Worm (Caenorhabditis elegans): ENCODE data around the gene ZK418.13.

ZK418.13 gene

DNA sequence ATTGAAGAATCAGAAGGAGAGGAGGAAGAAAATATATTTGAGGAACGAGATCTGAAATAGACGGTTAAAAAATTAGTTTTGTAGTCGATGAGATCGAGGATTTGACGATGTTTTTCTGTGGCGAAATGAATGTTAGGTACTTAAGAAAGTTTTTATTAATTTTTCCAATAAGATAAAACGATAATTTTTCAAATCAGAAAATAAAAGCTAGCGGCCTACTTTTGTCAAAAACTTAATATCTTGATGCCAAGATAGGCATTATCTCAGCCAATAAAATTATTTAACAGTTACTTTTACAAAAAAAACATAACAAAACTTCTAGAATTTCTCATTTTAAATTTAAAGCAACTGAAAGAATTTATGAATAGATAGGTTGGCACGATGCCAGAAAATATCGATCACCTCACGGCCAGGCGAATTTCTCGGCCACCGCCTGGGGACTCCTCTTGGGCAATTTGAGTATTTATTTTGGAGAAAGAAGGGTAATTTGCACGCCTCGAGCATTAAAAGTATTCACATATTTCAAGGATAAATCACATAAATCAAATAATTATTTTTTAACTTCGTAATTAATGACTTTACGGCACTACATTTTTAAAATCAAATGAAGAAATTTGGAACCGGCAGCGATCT lies 11.5 kb upstream of the ZK418.13 start, which contains the start of gene fubl-2 (continued):
- no peak for TF ChIP-seq sox-2 (GFP tag; IDR thresholded peaks at IDR 0.05)
- no peak for TF ChIP-seq hlh-13 (GFP tag; optimal IDR thresholded peaks at IDR 0.05)
- TF ChIP-seq lim-6 (tag; optimal IDR thresholded peaks at IDR 0.05): no peak
- no peak for TF ChIP-seq nhr-11 (tag; optimal IDR thresholded peaks at IDR 0.05)
- TF ChIP-seq npax-4 (tag; optimal IDR thresholded peaks at IDR 0.05): no peak
- TF ChIP-seq rnt-1 (tag; optimal IDR thresholded peaks at IDR 0.05): peak; percentile 18
- TF ChIP-seq ceh-48 (tag; optimal IDR thresholded peaks at IDR 0.05): peak; percentile 73
- no peak for TF ChIP-seq eyg-1 (tag; optimal IDR thresholded peaks at IDR 0.05)
- peak; percentile 90 for TF ChIP-seq ceh-31 (tag; optimal IDR thresholded peaks at IDR 0.05)
- TF ChIP-seq hlh-8 (tag; optimal IDR thresholded peaks at IDR 0.05): peak; percentile 6
- TF ChIP-seq ceh-24 (tag; optimal IDR thresholded peaks at IDR 0.05): no peak
- no peak for TF ChIP-seq unc-3 (GFP tag; conservative IDR thresholded peaks at IDR 0.05)
- no peak for TF ChIP-seq unc-3 (tag; optimal IDR thresholded peaks at IDR 0.05)
- TF ChIP-seq lin-11 (tag; optimal IDR thresholded peaks at IDR 0.05): no peak
- no peak for TF ChIP-seq mec-3 (tag; optimal IDR thresholded peaks at IDR 0.05; ENCODE audit: borderline replicate concordance)
- no peak for TF ChIP-seq hlh-30 (tag; optimal IDR thresholded peaks at IDR 0.05; ENCODE audit: insufficient read depth)
- TF ChIP-seq ceh-30 (tag; optimal IDR thresholded peaks at IDR 0.05): no peak
- no peak for TF ChIP-seq pag-3 (tag; optimal IDR thresholded peaks at IDR 0.05; ENCODE audit: borderline replicate concordance)
- TF ChIP-seq ceh-19 (GFP tag; optimal IDR thresholded peaks at IDR 0.05): no peak
- no peak for TF ChIP-seq pax-1 (tag; optimal IDR thresholded peaks at IDR 0.05)
- TF ChIP-seq Y22D7AL.16 (tag; optimal IDR thresholded peaks at IDR 0.05): no peak
- no peak for TF ChIP-seq che-1 (tag; optimal IDR thresholded peaks at IDR 0.05)
- TF ChIP-seq fkh-10 (GFP tag; optimal IDR thresholded peaks at IDR 0.05): no peak
- peak; percentile 48 for TF ChIP-seq elt-2 (tag; optimal IDR thresholded peaks at IDR 0.05)
- TF ChIP-seq K09A11.1 (tag; optimal IDR thresholded peaks at IDR 0.05; ENCODE audit: insufficient read depth): no peak
- TF ChIP-seq ztf-16 (tag; optimal IDR thresholded peaks at IDR 0.05): no peak
- peak; percentile 42 for TF ChIP-seq zip-5 (tag; optimal IDR thresholded peaks at IDR 0.05)
- TF ChIP-seq ahr-1 (tag; optimal IDR thresholded peaks at IDR 0.05): no peak
- TF ChIP-seq ref-2 (tag; optimal IDR thresholded peaks at IDR 0.05): peak; percentile 15
- no peak for TF ChIP-seq pha-4 (tag; optimal IDR thresholded peaks at IDR 0.05)
- peak; percentile 16 for TF ChIP-seq unc-42 (tag; optimal IDR thresholded peaks at IDR 0.05)
- TF ChIP-seq fkh-6 (tag; optimal IDR thresholded peaks at IDR 0.05): peak; percentile 42
- TF ChIP-seq nfya-1 (tag; optimal IDR thresholded peaks at IDR 0.05): no peak
- no peak for TF ChIP-seq sdc-2 (tag; optimal IDR thresholded peaks at IDR 0.05)

- TF ChIP-seq Y22D7AL.16 (tag; optimal IDR thresholded peaks at IDR 0.05) (no peak), odd-2 (tag; optimal IDR thresholded peaks at IDR 0.05) (no peak), pha-4 (tag; optimal IDR thresholded peaks at IDR 0.05) (no peak), unc-55 (GFP tag; optimal IDR thresholded peaks at IDR 0.05) (no peak), hlh-15 (tag; optimal IDR thresholded peaks at IDR 0.05) (no peak)
Measured at ce11 chrIII:7087180-7087579, 10.9 kb upstream of the ZK418.13 start.

- TF ChIP-seq sdc-2 (tag; optimal IDR thresholded peaks at IDR 0.05) (no peak), unc-55 (GFP tag; optimal IDR thresholded peaks at IDR 0.05) (no peak), sox-4 (tag; optimal IDR thresholded peaks at IDR 0.05) (no peak), pha-4 (tag; optimal IDR thresholded peaks at IDR 0.05) (no peak)
Measured at ce11 chrIII:7084908-7085307, 8.6 kb upstream of the ZK418.13 start, which contains the start of gene tofu-7. Gene tofu-7, minus strand, starts transcription at chrIII:7085018.

DNA sequence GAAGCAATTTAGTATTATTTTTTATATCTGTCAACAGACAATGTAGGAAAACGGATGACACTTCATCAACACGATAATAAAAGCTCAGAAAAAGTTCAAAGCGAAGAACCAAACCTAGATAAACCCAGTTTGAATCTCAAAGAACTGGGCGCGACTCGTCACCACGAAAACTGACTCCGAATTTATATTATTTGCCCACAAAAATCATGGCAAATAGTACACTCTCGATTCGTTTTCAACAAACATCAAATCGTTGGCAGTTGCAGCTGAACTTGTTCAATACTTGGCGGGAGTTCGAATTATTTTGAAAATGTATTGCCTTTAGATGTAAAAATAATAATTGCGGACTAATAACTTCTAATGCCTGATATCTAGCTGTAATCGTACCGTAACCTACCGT lies 6.8 kb upstream of the ZK418.13 start:
- no peak for TF ChIP-seq madf-2 (tag; optimal IDR thresholded peaks at IDR 0.05)
- no peak for TF ChIP-seq hlh-6 (tag; optimal IDR thresholded peaks at IDR 0.05)
- no peak for TF ChIP-seq F13H6.1 (tag; optimal IDR thresholded peaks at IDR 0.05)
- no peak for TF ChIP-seq ceh-30 (tag; optimal IDR thresholded peaks at IDR 0.05)
- no peak for TF ChIP-seq hlh-30 (tag; optimal IDR thresholded peaks at IDR 0.05; ENCODE audit: insufficient read depth)
- TF ChIP-seq gmeb-2 (tag; optimal IDR thresholded peaks at IDR 0.05): no peak
- TF ChIP-seq elt-4 (tag; optimal IDR thresholded peaks at IDR 0.05): no peak
- no peak for TF ChIP-seq fkh-10 (GFP tag; optimal IDR thresholded peaks at IDR 0.05)
- TF ChIP-seq dmd-4 (tag; optimal IDR thresholded peaks at IDR 0.05; ENCODE audit: borderline replicate concordance): no peak
- TF ChIP-seq mec-3 (tag; optimal IDR thresholded peaks at IDR 0.05; ENCODE audit: borderline replicate concordance): no peak

Measured in whole organism, late embryonic.